Fruit fly (Drosophila melanogaster) whole organism, wandering third instar larva: ENCODE data around the gene Drice.
A peak's percentile ranks its signal among the peaks of the same experiment; 100 is the strongest.

Source experiments
- GATAd ChIP-seq: sonication (Bioruptor generic); optimal IDR thresholded peaks from 2 replicates; lab custom pipeline; 2016; ENCODE audit warnings: missing biosample characterization, missing genetic modification characterization
- Hr83 ChIP-seq: fragments of 200-300 bp; sonication (Bioruptor generic); optimal IDR thresholded peaks from 2 replicates; lab custom pipeline; 2016; ENCODE audit warnings: missing biosample characterization, mild to moderate bottlenecking, missing genetic modification characterization, moderate library complexity; ENCODE audit not compliant: poor library complexity, severe bottlenecking
- br ChIP-seq: fragments of 200-800 bp; sonication (Bioruptor generic); optimal IDR thresholded peaks from 2 replicates; lab custom pipeline; 2016; ENCODE audit warnings: missing biosample characterization, missing genetic modification characterization
- dsf ChIP-seq: sonication (Bioruptor generic); optimal IDR thresholded peaks from 2 replicates; lab custom pipeline; 2016; ENCODE audit warnings: missing biosample characterization, missing genetic modification characterization, borderline replicate concordance
- h ChIP-seq: fragments of 200-800 bp; sonication (Bioruptor generic); optimal IDR thresholded peaks from 3 replicates; lab custom pipeline; 2016; ENCODE audit warnings: missing biosample characterization, mild to moderate bottlenecking, missing genetic modification characterization

- peak; percentile 52 for TF ChIP-seq Hr83
- TF ChIP-seq br (GFP tag; lab: Kevin White, UChicago) = no peak
- peak; percentile 86 for TF ChIP-seq h (GFP tag; lab: Kevin White, UChicago)
- TF ChIP-seq dsf = no peak
- TF ChIP-seq GATAd (GFP tag; lab: Kevin White, UChicago) = no peak
Observed at dm6 chr3R:29802753-29803313, 3.4 kb downstream of the Drice start, which contains the start of the genes Etfb and CG7789.
